Fruit fly (Drosophila melanogaster): ENCODE measurements around the gene CG42813.

CG42813 gene

dm6 chr3R:27217465-27218059 is 10.8 kb downstream of the CG42813 start (continued):
- TF ChIP-seq CG10669 (GFP tag; optimal IDR thresholded peaks at IDR 0.05) = peak; percentile 55
- peak; percentile 73 for TF ChIP-seq Smox (GFP tag; optimal IDR thresholded peaks at IDR 0.05)
- peak; percentile 65 for TF ChIP-seq CG8632 (GFP tag; optimal IDR thresholded peaks at IDR 0.05)
- peak; percentile 48 for TF ChIP-seq Lpt (GFP tag; optimal IDR thresholded peaks at IDR 0.05)
- peak; percentile 48 for TF ChIP-seq cyc (GFP tag; optimal IDR thresholded peaks at IDR 0.05)
- TF ChIP-seq CG6854 (GFP tag; optimal IDR thresholded peaks at IDR 0.05) = peak; percentile 40
- peak; percentile 12 for TF ChIP-seq CG4318 (GFP tag; optimal IDR thresholded peaks at IDR 0.05)
- TF ChIP-seq CG9139 (GFP tag; optimal IDR thresholded peaks at IDR 0.05) = peak; percentile 49
- 0 out of 3 replicates have a peak, but pooled peaks have one; percentile 22 for TF ChIP-seq eg (GFP tag; IDR thresholded peaks at IDR 0.05)
- TF ChIP-seq CG11294 (GFP tag; IDR thresholded peaks at IDR 0.05) = peak; percentile 27; the same call in 1 of the 2 replicates
- TF ChIP-seq Ets96B (tag; optimal IDR thresholded peaks at IDR 0.05) = peak; percentile 79
- TF ChIP-seq ss (GFP tag; optimal IDR thresholded peaks at IDR 0.05) = peak; percentile 66 to 74

dm6 chr3R:27214949-27215348 is 13.4 kb downstream of the CG42813 start:
- TF ChIP-seq dac (GFP tag; optimal IDR thresholded peaks at IDR 0.05) = no peak
- no peak for TF ChIP-seq pdm3 (GFP tag; optimal IDR thresholded peaks at IDR 0.05)
- TF ChIP-seq CG8119 (GFP tag; IDR thresholded peaks at IDR 0.05) = no peak
- TF ChIP-seq CG10631 (GFP tag; optimal IDR thresholded peaks at IDR 0.05) = no peak
- peak; percentile 4 for TF ChIP-seq Sox14 (GFP tag; optimal IDR thresholded peaks at IDR 0.05)
- no peak for TF ChIP-seq CG15336 (GFP tag; IDR thresholded peaks at IDR 0.05)
- TF ChIP-seq svp (GFP tag) = peak; percentile 67
- TF ChIP-seq CG1621 (tag; optimal IDR thresholded peaks at IDR 0.05) = no peak
- no peak for TF ChIP-seq CG6276 (GFP tag; optimal IDR thresholded peaks at IDR 0.05)
- no peak for TF ChIP-seq CG7368 (GFP tag; optimal IDR thresholded peaks at IDR 0.05)
- TF ChIP-seq CG6808 (GFP tag; optimal IDR thresholded peaks at IDR 0.05) = no peak
- peak; percentile 25 for TF ChIP-seq esn (GFP tag; optimal IDR thresholded peaks at IDR 0.05)
- no peak for TF ChIP-seq Blimp-1 (GFP tag; optimal IDR thresholded peaks at IDR 0.05)
- TF ChIP-seq CG6792 (GFP tag; optimal IDR thresholded peaks at IDR 0.05) = no peak
- no peak for TF ChIP-seq CG6163 (GFP tag; IDR thresholded peaks at IDR 0.05)
- TF ChIP-seq Eip78C (GFP tag) = peak; percentile 54
- TF ChIP-seq Sox102F (GFP tag; optimal IDR thresholded peaks at IDR 0.05) = peak; percentile 9
- TF ChIP-seq cyc (GFP tag; optimal IDR thresholded peaks at IDR 0.05) = peak; percentile 13
- peak; percentile 18 for TF ChIP-seq topi (GFP tag; optimal IDR thresholded peaks at IDR 0.05)
- TF ChIP-seq Met (GFP tag; optimal IDR thresholded peaks at IDR 0.05) = peak; percentile 33

dm6 chr3R:27212979-27213580 is 15.3 kb downstream of the CG42813 start:
- TF ChIP-seq CG10669 (GFP tag; optimal IDR thresholded peaks at IDR 0.05) = no peak

- peak; percentile 73 for TF ChIP-seq eg (GFP tag; IDR thresholded peaks at IDR 0.05)
- TF ChIP-seq CG6854 (GFP tag; optimal IDR thresholded peaks at IDR 0.05) = no peak
- TF ChIP-seq CG6276 (GFP tag; optimal IDR thresholded peaks at IDR 0.05) = peak; percentile 39
- TF ChIP-seq Sox14 (GFP tag; optimal IDR thresholded peaks at IDR 0.05) = no peak
- TF ChIP-seq Eip78C (GFP tag) = peak; percentile 48
- TF ChIP-seq CG6163 (GFP tag; IDR thresholded peaks at IDR 0.05) = peak; percentile 54
- no peak for TF ChIP-seq CG7368 (GFP tag; optimal IDR thresholded peaks at IDR 0.05)
- TF ChIP-seq spab (GFP tag; optimal IDR thresholded peaks at IDR 0.05) = no peak
- peak; percentile 40 for TF ChIP-seq Hr4 (GFP tag; optimal IDR thresholded peaks at IDR 0.05)
- TF ChIP-seq achi (GFP tag; optimal IDR thresholded peaks at IDR 0.05) = no peak
- peak; percentile 43 for TF ChIP-seq CG32006 (GFP tag; optimal IDR thresholded peaks at IDR 0.05)
- TF ChIP-seq dac (GFP tag; optimal IDR thresholded peaks at IDR 0.05) = no peak
- peak; percentile 34 for TF ChIP-seq svp (GFP tag)
- no peak for TF ChIP-seq CG1621 (tag; optimal IDR thresholded peaks at IDR 0.05)
- no peak for TF ChIP-seq Blimp-1 (GFP tag; optimal IDR thresholded peaks at IDR 0.05)
- TF ChIP-seq CG8119 (GFP tag; IDR thresholded peaks at IDR 0.05) = peak; percentile 69; the same call in 2 of the 3 replicates
- peak; percentile 43; the same call in 1 of the 2 replicates for TF ChIP-seq Gug (GFP tag; IDR thresholded peaks at IDR 0.05)
- peak; percentile 27 for TF ChIP-seq pdm3 (GFP tag; optimal IDR thresholded peaks at IDR 0.05)
- TF ChIP-seq CG11902 (GFP tag; optimal IDR thresholded peaks at IDR 0.05) = no peak
- TF ChIP-seq CG15336 (GFP tag; IDR thresholded peaks at IDR 0.05) = peak; percentile 53
Measured at dm6 chr3R:27209561-27210275, 18.6 kb downstream of the CG42813 start.

Measured in whole organism, prepupa.